Worm (Caenorhabditis elegans): Measurements from ENCODE around the gene igdb-3.

ce11 chrX:6353763-6354162 is 31.5 kb upstream of the igdb-3 start:
- no peak for TF ChIP-seq nhr-76 (tag; optimal IDR thresholded peaks at IDR 0.05)
- TF ChIP-seq ama-1 (optimal IDR thresholded peaks at IDR 0.05): no peak
- no peak for TF ChIP-seq nhr-12 (tag; optimal IDR thresholded peaks at IDR 0.05)
- TF ChIP-seq unc-62 (GFP tag; optimal IDR thresholded peaks at IDR 0.05): no peak
- no peak for TF ChIP-seq nhr-23 (tag; optimal IDR thresholded peaks at IDR 0.05)
- no peak for TF ChIP-seq tbx-2 (tag; optimal IDR thresholded peaks at IDR 0.05)
- TF ChIP-seq mdl-1 (tag; optimal IDR thresholded peaks at IDR 0.05): no peak
- TF ChIP-seq fkh-10 (GFP tag; optimal IDR thresholded peaks at IDR 0.05): no peak
- TF ChIP-seq aly-2 (tag; optimal IDR thresholded peaks at IDR 0.05): no peak
- no peak for TF ChIP-seq pha-4 (tag; optimal IDR thresholded peaks at IDR 0.05)

All from whole organism, L3 larva.